Fruit fly (Drosophila melanogaster) whole organism: ENCODE data around the gene RpL7.

Source experiments
- Dll ChIP-seq: fragments of >200 bp; optimal IDR thresholded peaks from 2 replicates; lab custom pipeline; 2017
- pan ChIP-seq: fragments of >200 bp; optimal IDR thresholded peaks from 2 replicates; lab custom pipeline; 2017
- psq ChIP-seq: fragments of >200 bp; optimal IDR thresholded peaks from 2 replicates; lab custom pipeline; 2017

- TF ChIP-seq pan (lab: Kevin White, UChicago), result no peak
- no peak for TF ChIP-seq Dll (lab: Kevin White, UChicago)
- no peak for TF ChIP-seq psq (lab: Kevin White, UChicago)
These were observed 30.7 kb downstream of the RpL7 start, which contains the start of gene ova for dm6 chr2L:10231510-10231909.
